Worm (Caenorhabditis elegans) whole organism, L4 larva: ENCODE results near the gene str-81.

Experiments
- F10B5.3 ChIP-seq: sonication (generic microtip); optimal IDR thresholded peaks from 2 replicates; lab custom pipeline; 2016; ENCODE audit warnings: mild to moderate bottlenecking, missing genetic modification characterization, missing compliant biosample characterization
- F26F4.8 ChIP-seq: fragments of 200-800 bp; sonication (Bioruptor generic); conservative IDR thresholded peaks from 2 replicates; pipeline ENCODE4 v1.3.6; 2022; ENCODE audit warnings: missing genetic modification characterization, missing compliant biosample characterization
- ceh-20 ChIP-seq: fragments of 200-800 bp; sonication (Bioruptor generic); IDR thresholded peaks from 2 replicates; pipeline ENCODE4 v1.3.6; 2022; ENCODE audit warnings: missing genetic modification reagents, missing genetic modification characterization, missing compliant biosample characterization
- ceh-28 ChIP-seq: fragments of 150-350 bp; optimal IDR thresholded peaks from 2 replicates; lab custom pipeline; 2014; ENCODE audit warnings: missing biosample characterization, missing genetic modification reagents, missing genetic modification characterization
- dpl-1 ChIP-seq: fragments of 150-350 bp; optimal IDR thresholded peaks from 2 replicates; lab custom pipeline; 2014; ENCODE audit warnings: missing biosample characterization, missing genetic modification reagents, missing genetic modification characterization
- jun-1 ChIP-seq: fragments of 150-350 bp; optimal IDR thresholded peaks from 2 replicates; lab custom pipeline; 2014; ENCODE audit warnings: missing biosample characterization, missing genetic modification reagents, missing genetic modification characterization
- lin-39 ChIP-seq: fragments of 150-350 bp; optimal IDR thresholded peaks from 2 replicates; lab custom pipeline; 2014; ENCODE audit warnings: missing biosample characterization, missing genetic modification reagents, missing genetic modification characterization
- mdl-1 ChIP-seq, 2 experiments: fragments of 150-350 bp in 1 of 2; sonication (generic microtip) in 1 of 2; optimal IDR thresholded peaks; 2 replicates each; lab custom pipeline; 2014 to 2017; ENCODE audit warnings: missing biosample characterization in 2 of 2, missing genetic modification characterization in 2 of 2
- nhr-237 ChIP-seq: sonication (generic microtip); optimal IDR thresholded peaks from 2 replicates; lab custom pipeline; 2017; ENCODE audit warnings: missing biosample characterization, missing genetic modification characterization
- unc-130 ChIP-seq: sonication (generic microtip); optimal IDR thresholded peaks from 2 replicates; lab custom pipeline; 2016; ENCODE audit warnings: missing genetic modification reagents, missing genetic modification characterization, missing compliant biosample characterization

- TF ChIP-seq ceh-20 (GFP tag; lab: Robert Waterston, UW) (no peak), lin-39 (tag; lab: Kevin White, UChicago) (no peak), F10B5.3 (tag; lab: Kevin White, UChicago) (no peak), F26F4.8 (GFP tag; lab: Robert Waterston, UW) (no peak), unc-130 (no peak), jun-1 (tag; lab: Kevin White, UChicago) (no peak), nhr-237 (tag; lab: Kevin White, UChicago) (no peak), mdl-1 (tag; optimal IDR thresholded peaks at IDR 0.05; lab: Kevin White, UChicago) (no peak), dpl-1 (GFP tag; lab: Kevin White, UChicago) (no peak), ceh-28 (no peak)
Observed at ce11 chrV:19276354-19276753, 25.5 kb upstream of the str-81 start.
